Fruit fly (Drosophila melanogaster): ENCODE data around the gene Cpr72Ec.

Cpr72Ec gene

DNA sequence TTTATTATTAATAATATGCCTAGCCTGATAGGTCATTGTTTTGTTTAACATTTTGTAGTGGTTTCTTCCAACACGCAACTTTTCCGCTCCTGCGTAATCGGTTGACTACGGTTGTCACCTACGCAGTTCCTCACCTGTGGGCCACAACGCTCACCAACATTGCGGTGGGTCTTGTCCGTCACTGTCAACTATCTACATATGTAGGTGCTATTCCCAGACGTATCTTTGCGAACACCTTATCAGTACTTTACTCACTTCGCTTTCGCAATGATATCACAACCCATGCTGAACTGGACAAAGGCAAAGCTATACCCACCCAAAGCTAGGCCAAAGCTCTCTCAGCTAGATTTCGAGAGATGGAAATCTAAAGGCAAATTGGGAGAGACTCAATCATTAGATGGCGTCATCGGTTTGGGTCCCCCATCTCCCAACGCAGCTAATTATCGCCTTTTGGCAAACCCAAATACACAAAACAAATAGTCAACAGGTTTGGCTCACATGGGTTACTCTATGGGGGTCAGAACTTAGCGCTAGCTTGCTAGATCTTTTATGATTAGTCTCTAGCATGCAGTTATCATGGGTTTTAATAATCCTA is 10.9 kb downstream of the Cpr72Ec start (continued):
- peak; percentile 8 for TF ChIP-seq PHDP (tag; optimal IDR thresholded peaks at IDR 0.05)
- peak in 1 of 2 experiments; percentile 53 for TF ChIP-seq Trl (optimal IDR thresholded peaks at IDR 0.05)
- no peak for TF ChIP-seq Trl (GFP tag; optimal IDR thresholded peaks at IDR 0.05)
- TF ChIP-seq CG7271 (tag; optimal IDR thresholded peaks at IDR 0.05) = no peak
- no peak for TF ChIP-seq CG16779 (GFP tag; IDR thresholded peaks at IDR 0.05)
- no peak for TF ChIP-seq CG7839 (tag; optimal IDR thresholded peaks at IDR 0.05)
- TF ChIP-seq zen2 (GFP tag; IDR thresholded peaks at IDR 0.05; ENCODE audit: partially characterized antibody) = no peak
- no peak for TF ChIP-seq CG17186 (GFP tag; optimal IDR thresholded peaks at IDR 0.05)
- TF ChIP-seq Meics (GFP tag; optimal IDR thresholded peaks at IDR 0.05) = peak; percentile 25
- TF ChIP-seq CG18262 (tag; optimal IDR thresholded peaks at IDR 0.05) = no peak
- TF ChIP-seq CG9437 (GFP tag; optimal IDR thresholded peaks at IDR 0.05) = no peak
- TF ChIP-seq Hr39 (optimal IDR thresholded peaks at IDR 0.05) = no peak
- no peak for TF ChIP-seq CG12071 (GFP tag; optimal IDR thresholded peaks at IDR 0.05)
- no peak for TF ChIP-seq cato (GFP tag; optimal IDR thresholded peaks at IDR 0.05; ENCODE audit: borderline replicate concordance)
- no peak for TF ChIP-seq CG13624 (GFP tag; optimal IDR thresholded peaks at IDR 0.05)
- no peak for TF ChIP-seq hb (GFP tag; IDR thresholded peaks at IDR 0.05; ENCODE audit: partially characterized antibody)
- TF ChIP-seq lbe (GFP tag; optimal IDR thresholded peaks at IDR 0.05) = no peak
- no peak for TF ChIP-seq CG8944 (GFP tag; optimal IDR thresholded peaks at IDR 0.05)
- TF ChIP-seq CG3163 (GFP tag; optimal IDR thresholded peaks at IDR 0.05) = no peak
- no peak for TF ChIP-seq YL-1 (GFP tag; optimal IDR thresholded peaks at IDR 0.05)
- TF ChIP-seq bab2 (GFP tag; optimal IDR thresholded peaks at IDR 0.05) = no peak
- TF ChIP-seq sens-2 (GFP tag; IDR thresholded peaks at IDR 0.05) = no peak
- TF ChIP-seq chinmo (GFP tag; IDR thresholded peaks at IDR 0.05; ENCODE audit: partially characterized antibody) = peak; percentile 83; the same call in 2 of the 4 replicates
- TF ChIP-seq lmd (GFP tag; IDR thresholded peaks at IDR 0.05) = no peak
- peak; percentile 41; the same call in 1 of the 3 replicates for TF ChIP-seq CG34224 (GFP tag; IDR thresholded peaks at IDR 0.05; ENCODE audit: partially characterized antibody)
- no peak for TF ChIP-seq CG10462 (GFP tag; optimal IDR thresholded peaks at IDR 0.05)
- no peak for TF ChIP-seq Opbp (GFP tag; IDR thresholded peaks at IDR 0.05; ENCODE audit: partially characterized antibody)
- no peak for TF ChIP-seq ash1 (GFP tag; optimal IDR thresholded peaks at IDR 0.05)
- no peak for TF ChIP-seq Abd-B (GFP tag; optimal IDR thresholded peaks at IDR 0.05)
- TF ChIP-seq slou (GFP tag; optimal IDR thresholded peaks at IDR 0.05) = no peak
- no peak for TF ChIP-seq Lim3 (GFP tag; IDR thresholded peaks at IDR 0.05)
- peak; percentile 99 for TF ChIP-seq sug (tag; optimal IDR thresholded peaks at IDR 0.05)
- TF ChIP-seq tna (GFP tag; IDR thresholded peaks at IDR 0.05; ENCODE audit: partially characterized antibody) = no peak
- TF ChIP-seq Blimp-1 (GFP tag; optimal IDR thresholded peaks at IDR 0.05) = no peak
- TF ChIP-seq CG10147 (GFP tag; optimal IDR thresholded peaks at IDR 0.05) = no peak
- TF ChIP-seq CG13894 (tag; optimal IDR thresholded peaks at IDR 0.05) = peak; percentile 97
- TF ChIP-seq da (GFP tag; optimal IDR thresholded peaks at IDR 0.05) = no peak
- TF ChIP-seq corto (GFP tag; optimal IDR thresholded peaks at IDR 0.05) = no peak
- no peak for TF ChIP-seq CG2712 (tag; optimal IDR thresholded peaks at IDR 0.05)
- TF ChIP-seq CG18011 (GFP tag; optimal IDR thresholded peaks at IDR 0.05) = no peak
- no peak for TF ChIP-seq fd64A (GFP tag; optimal IDR thresholded peaks at IDR 0.05)
- TF ChIP-seq sqz (GFP tag; optimal IDR thresholded peaks at IDR 0.05) = no peak
- no peak for TF ChIP-seq HHEX (GFP tag; optimal IDR thresholded peaks at IDR 0.05)
- no peak for TF ChIP-seq ac (GFP tag; optimal IDR thresholded peaks at IDR 0.05)
- peak; percentile 48 for TF ChIP-seq CG15514 (GFP tag; optimal IDR thresholded peaks at IDR 0.05)
- TF ChIP-seq CG34376 (GFP tag; optimal IDR thresholded peaks at IDR 0.05) = peak; percentile 93
- TF ChIP-seq CG4854 (GFP tag; optimal IDR thresholded peaks at IDR 0.05) = no peak
- TF ChIP-seq lov (optimal IDR thresholded peaks at IDR 0.05) = no peak
- no peak for TF ChIP-seq lov (GFP tag; IDR thresholded peaks at IDR 0.05)
- TF ChIP-seq seq (GFP tag; IDR thresholded peaks at IDR 0.05) = no peak
